Worm (Caenorhabditis elegans) whole organism, early embryonic: Measurements from ENCODE around the gene sra-6.

Experiments used
- ama-1 ChIP-seq: fragments of 150-350 bp; optimal IDR thresholded peaks from 2 replicates; lab custom pipeline; 2014
- ets-7 ChIP-seq: sonication (generic microtip); optimal IDR thresholded peaks from 2 replicates; lab custom pipeline; 2016; ENCODE audit warnings: missing genotype, missing genetic modification characterization, missing compliant biosample characterization
- hmbx-1 ChIP-seq: sonication (generic microtip); optimal IDR thresholded peaks from 2 replicates; lab custom pipeline; 2016; ENCODE audit warnings: mild to moderate bottlenecking, missing genetic modification characterization, missing compliant biosample characterization
- hmg-4 ChIP-seq: fragments of 200-800 bp; sonication (Bioruptor generic); optimal IDR thresholded peaks from 2 replicates; lab custom pipeline; 2018; ENCODE audit warnings: mild to moderate bottlenecking, missing genetic modification characterization, missing compliant biosample characterization
- hnd-1 ChIP-seq: sonication (generic microtip); optimal IDR thresholded peaks from 2 replicates; lab custom pipeline; 2016; ENCODE audit warnings: missing genetic modification characterization, missing compliant biosample characterization
- sea-1 ChIP-seq: fragments of 200-800 bp; sonication (Bioruptor generic); conservative IDR thresholded peaks from 2 replicates; pipeline ENCODE4 v1.3.6; 2022; ENCODE audit warnings: missing genetic modification characterization, missing compliant biosample characterization

DNA sequence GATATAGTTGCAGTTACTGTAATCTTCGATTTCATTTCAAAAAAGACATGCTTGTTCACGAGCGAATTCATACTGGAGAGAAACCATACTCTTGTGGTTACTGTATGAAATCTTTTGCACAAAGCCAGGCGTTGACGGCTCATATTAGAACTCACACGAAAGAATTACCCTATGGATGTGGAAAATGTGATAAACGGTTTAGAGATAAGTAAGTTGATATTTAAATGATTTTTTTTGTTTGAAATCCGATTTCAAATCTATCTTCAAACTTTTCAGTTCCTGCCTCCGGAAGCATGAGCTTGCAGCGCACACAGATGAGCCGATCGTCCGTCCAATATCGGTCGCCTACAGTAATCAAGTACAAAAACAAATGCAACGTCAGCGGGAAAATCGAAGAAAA lies 8.3 kb upstream of the sra-6 start:
- no peak for TF ChIP-seq ama-1 (lab: Kevin White, UChicago)
- TF ChIP-seq hmg-4, result no peak
- no peak for TF ChIP-seq hmbx-1 (tag; lab: Kevin White, UChicago)
- TF ChIP-seq ets-7 (tag; lab: Kevin White, UChicago), result no peak
- no peak for TF ChIP-seq sea-1 (GFP tag; lab: Robert Waterston, UW)
- no peak for TF ChIP-seq hnd-1 (tag; lab: Kevin White, UChicago)
